Worm (Caenorhabditis elegans): ENCODE measurements around the gene pst-1.
A peak's percentile ranks its signal among the peaks of the same experiment; 100 is the strongest.

Gene pst-1

DNA sequence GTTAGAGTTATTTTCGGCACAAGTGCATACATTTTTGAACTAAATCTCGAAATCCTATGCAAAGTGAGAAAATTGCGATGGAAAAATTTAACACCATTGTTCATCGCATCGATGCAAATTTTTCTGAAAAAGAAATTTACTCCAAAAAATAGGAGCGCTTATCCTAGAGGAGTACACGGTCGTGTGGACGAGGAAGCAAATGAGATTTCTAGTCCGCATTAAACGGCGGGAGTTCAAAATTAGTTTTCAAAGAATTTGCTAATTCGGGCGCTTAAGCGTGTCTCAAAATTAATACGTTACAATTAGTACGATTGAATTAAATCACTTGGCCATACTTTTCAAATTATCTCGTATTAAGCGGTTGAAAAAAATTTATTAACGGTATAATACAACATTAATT lies 25.6 kb upstream of the pst-1 start, which contains the start of gene lrpr-1:
TSS of gene lrpr-1 (minus strand) at position 185 of the 400 bp plus-strand sequence.
- TF ChIP-seq egl-44 (GFP tag; IDR thresholded peaks at IDR 0.05): no peak
- peak; percentile 96 for TF ChIP-seq ZK185.1 (tag; optimal IDR thresholded peaks at IDR 0.05; ENCODE audit: poor library complexity, severe bottlenecking)
- TF ChIP-seq lag-1 (GFP tag; IDR thresholded peaks at IDR 0.05): no peak
- TF ChIP-seq T26A5.8 (tag; optimal IDR thresholded peaks at IDR 0.05): no peak
- TF ChIP-seq fkh-3 (tag; optimal IDR thresholded peaks at IDR 0.05): no peak
- TF ChIP-seq madf-6 (GFP tag; IDR thresholded peaks at IDR 0.05): peak; percentile 85
- TF ChIP-seq nhr-179 (tag; optimal IDR thresholded peaks at IDR 0.05): no peak
- TF ChIP-seq B0019.2 (GFP tag; conservative IDR thresholded peaks at IDR 0.05): no peak
- no peak for TF ChIP-seq egrh-3 (GFP tag; IDR thresholded peaks at IDR 0.05)
- no peak for TF ChIP-seq sptf-2 (GFP tag; optimal IDR thresholded peaks at IDR 0.05)
- TF ChIP-seq F57A8.1 (GFP tag; optimal IDR thresholded peaks at IDR 0.05): no peak
- TF ChIP-seq D2030.7 (GFP tag; IDR thresholded peaks at IDR 0.05): no peak
- no peak for TF ChIP-seq lin-40 (tag; optimal IDR thresholded peaks at IDR 0.05)
- peak; percentile 53 for TF ChIP-seq lsl-1 (GFP tag; optimal IDR thresholded peaks at IDR 0.05)
- no peak for TF ChIP-seq ztf-3 (GFP tag; optimal IDR thresholded peaks at IDR 0.05)
- TF ChIP-seq aptf-3 (GFP tag; IDR thresholded peaks at IDR 0.05): no peak
- no peak for TF ChIP-seq nhr-27 (tag; optimal IDR thresholded peaks at IDR 0.05)
- TF ChIP-seq K12H6.12 (tag; optimal IDR thresholded peaks at IDR 0.05): peak; percentile 80
- TF ChIP-seq rpc-1 (optimal IDR thresholded peaks at IDR 0.05): no peak
- no peak for TF ChIP-seq rpc-1 (tag; optimal IDR thresholded peaks at IDR 0.05)
- TF ChIP-seq bed-2 (GFP tag; IDR thresholded peaks at IDR 0.05): peak; percentile 88
- no peak for TF ChIP-seq hlh-12 (tag; optimal IDR thresholded peaks at IDR 0.05)
- no peak for TF ChIP-seq egl-18 (GFP tag; IDR thresholded peaks at IDR 0.05)
- TF ChIP-seq nhr-80 (tag; optimal IDR thresholded peaks at IDR 0.05): no peak
- peak; percentile 51 for TF ChIP-seq mel-28 (tag; optimal IDR thresholded peaks at IDR 0.05; ENCODE audit: borderline replicate concordance)
- peak; percentile 48 for TF ChIP-seq F22D6.2 (tag; optimal IDR thresholded peaks at IDR 0.05)
- TF ChIP-seq snpc-1.3 (tag; optimal IDR thresholded peaks at IDR 0.05; ENCODE audit: insufficient read depth): no peak
- TF ChIP-seq F39B2.1 (GFP tag; IDR thresholded peaks at IDR 0.05): no peak
- no peak for TF ChIP-seq tbp1 (GFP tag; optimal IDR thresholded peaks at IDR 0.05)
- TF ChIP-seq ceh-91 (GFP tag; IDR thresholded peaks at IDR 0.05): peak; percentile 52
- peak; percentile 78 for TF ChIP-seq K11D2.4 (GFP tag; IDR thresholded peaks at IDR 0.05)
- peak; percentile 65 for TF ChIP-seq madf-10 (tag; optimal IDR thresholded peaks at IDR 0.05)
- TF ChIP-seq lin-54 (GFP tag; optimal IDR thresholded peaks at IDR 0.05): peak; percentile 99
- TF ChIP-seq chd-7 (tag; optimal IDR thresholded peaks at IDR 0.05): no peak
- no peak for TF ChIP-seq die-1 (tag; optimal IDR thresholded peaks at IDR 0.05)
- no peak for TF ChIP-seq T07F8.4 (tag; optimal IDR thresholded peaks at IDR 0.05)
- no peak for TF ChIP-seq ama-1 (optimal IDR thresholded peaks at IDR 0.05)
- TF ChIP-seq ama-1 (GFP tag; optimal IDR thresholded peaks at IDR 0.05): no peak
- TF ChIP-seq rcor-1 (GFP tag; IDR thresholded peaks at IDR 0.05): peak; percentile 67
- TF ChIP-seq C17E4.6 (GFP tag; IDR thresholded peaks at IDR 0.05): no peak
- no peak for TF ChIP-seq ztf-22 (GFP tag; optimal IDR thresholded peaks at IDR 0.05)
- no peak; the same call in 1 of the 2 replicates for TF ChIP-seq nfyb-1 (GFP tag; IDR thresholded peaks at IDR 0.05)
- TF ChIP-seq nfya-1 (tag; optimal IDR thresholded peaks at IDR 0.05; ENCODE audit: borderline replicate concordance, insufficient read depth): no peak
- no peak for TF ChIP-seq pha-4 (tag; optimal IDR thresholded peaks at IDR 0.05)
- 0 out of 2 replicates have a peak, but pooled peaks have one; percentile 56 for TF ChIP-seq let-526 (GFP tag; IDR thresholded peaks at IDR 0.05)
- TF ChIP-seq B0336.3 (GFP tag; IDR thresholded peaks at IDR 0.05): no peak
- TF ChIP-seq ztf-28 (GFP tag; IDR thresholded peaks at IDR 0.05): no peak
- TF ChIP-seq attf-3 (GFP tag; conservative IDR thresholded peaks at IDR 0.05): peak; percentile 71
- no peak for TF ChIP-seq attf-5 (GFP tag; optimal IDR thresholded peaks at IDR 0.05)
- TF ChIP-seq cebp-1 (GFP tag; IDR thresholded peaks at IDR 0.05): no peak
- no peak for TF ChIP-seq cebp-1 (tag; optimal IDR thresholded peaks at IDR 0.05)

Data from whole organism, young adult.